Worm (Caenorhabditis elegans): ENCODE data around the gene glb-21.
"Not testable (repeated sequence)": the region's sequence is repeated elsewhere in the genome, so short reads cannot be mapped to it uniquely, and the experiment has no call there.

Gene glb-21

DNA sequence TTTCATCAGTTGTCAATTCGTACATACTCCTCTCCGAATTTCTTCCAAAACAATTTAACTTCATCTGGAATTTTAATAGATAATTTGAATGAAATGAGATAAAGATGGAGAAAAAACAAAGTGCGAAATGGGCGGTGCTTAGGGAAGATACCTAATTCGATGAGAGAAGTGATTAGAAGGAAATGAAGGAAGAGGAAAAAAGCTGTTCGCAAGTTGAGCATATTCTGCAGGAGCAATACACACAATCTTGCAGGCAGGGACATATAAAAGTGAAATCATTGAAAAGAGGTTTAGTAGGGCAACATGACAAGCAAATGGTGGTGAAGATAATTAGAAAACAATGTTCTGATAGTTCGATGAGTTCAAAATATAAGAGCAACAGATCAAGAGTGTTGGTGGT, at the start of gene glb-21:
Gene glb-21, minus strand, starts transcription at position 66 of the 400 bp plus-strand sequence.
- TF ChIP-seq ceh-24 (tag; optimal IDR thresholded peaks at IDR 0.05), result no peak
- TF ChIP-seq F13H6.1 (tag; optimal IDR thresholded peaks at IDR 0.05), result no peak
- no peak for TF ChIP-seq ceh-48 (tag; optimal IDR thresholded peaks at IDR 0.05)
- TF ChIP-seq ceh-2 (tag; optimal IDR thresholded peaks at IDR 0.05), result no peak
- TF ChIP-seq eyg-1 (tag; optimal IDR thresholded peaks at IDR 0.05), result no peak
- no peak for TF ChIP-seq pat-9 (tag; optimal IDR thresholded peaks at IDR 0.05)
- no peak for TF ChIP-seq pqm-1 (tag; optimal IDR thresholded peaks at IDR 0.05)
- no peak for TF ChIP-seq lin-11 (tag; optimal IDR thresholded peaks at IDR 0.05)
- no peak for TF ChIP-seq che-1 (tag; optimal IDR thresholded peaks at IDR 0.05)
- no peak for TF ChIP-seq fkh-10 (GFP tag; optimal IDR thresholded peaks at IDR 0.05)
- no peak for TF ChIP-seq K02D7.2 (tag; optimal IDR thresholded peaks at IDR 0.05)

DNA sequence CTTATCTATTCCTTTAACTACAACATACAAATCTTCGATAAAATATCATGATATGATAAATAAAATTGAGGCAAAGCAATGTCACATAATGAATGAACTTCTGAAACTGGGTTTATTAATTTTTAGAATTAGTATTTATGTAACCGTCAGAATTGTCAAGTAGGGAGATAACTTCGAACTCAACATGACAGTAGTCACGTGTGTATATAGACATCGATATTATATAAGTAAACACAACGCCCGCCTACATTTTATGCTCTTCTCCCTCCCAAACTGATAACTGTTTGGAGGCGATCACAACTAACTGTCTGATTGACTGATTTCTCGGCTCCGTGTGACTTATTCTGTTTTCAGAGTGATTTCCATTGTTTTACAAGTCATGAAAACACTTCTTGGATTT, 49.8 kb upstream of the glb-21 start, which contains the start of gene ugt-54:
Gene ugt-54, plus strand, starts transcription at position 355 of the 400 bp plus-strand sequence.
- TF ChIP-seq elt-2 (tag; optimal IDR thresholded peaks at IDR 0.05) (peak; percentile 83), pros-1 (tag; optimal IDR thresholded peaks at IDR 0.05) (no peak)

- no peak for TF ChIP-seq nfya-1 (tag; optimal IDR thresholded peaks at IDR 0.05)
Measured at ce11 chrIV:10757616-10758193, 46.1 kb upstream of the glb-21 start, which contains the start of the genes T25B9.4 and T25B9.6. Gene T25B9.4 (minus strand): TSS chrIV:10757716. Gene T25B9.6 (plus strand): TSS chrIV:10758143.

DNA sequence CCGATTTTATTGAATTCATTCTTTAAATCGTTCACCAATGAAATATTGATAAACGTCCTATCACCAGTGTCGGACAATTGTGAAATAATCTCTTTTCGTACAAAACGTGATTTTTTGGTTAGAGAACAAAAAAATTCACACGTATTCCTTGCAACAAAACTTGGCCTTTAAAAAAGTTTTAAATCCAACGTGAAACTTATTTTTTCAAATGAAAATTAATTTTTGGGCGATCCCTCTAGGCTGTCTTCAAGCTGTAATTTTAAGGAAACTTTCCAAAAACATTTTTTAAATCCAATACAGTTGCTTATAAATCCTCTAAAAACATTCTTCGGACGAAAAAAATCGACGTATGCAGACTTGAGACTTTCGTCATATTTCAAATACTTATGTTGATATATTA, 43.1 kb upstream of the glb-21 start, which contains the start of gene T25B9.5:
Gene T25B9.5, minus strand, starts transcription at position 101 of the 400 bp plus-strand sequence.
- TF ChIP-seq mec-3 (tag; optimal IDR thresholded peaks at IDR 0.05; ENCODE audit: borderline replicate concordance), result no peak
- TF ChIP-seq ceh-22 (tag; optimal IDR thresholded peaks at IDR 0.05), result no peak
- TF ChIP-seq ztf-16 (tag; optimal IDR thresholded peaks at IDR 0.05), result no peak
- TF ChIP-seq nhr-11 (tag; optimal IDR thresholded peaks at IDR 0.05), result no peak
- no peak for TF ChIP-seq pqm-1 (tag; optimal IDR thresholded peaks at IDR 0.05)
- TF ChIP-seq C38D4.7 (GFP tag; optimal IDR thresholded peaks at IDR 0.05), result no peak
- no peak for TF ChIP-seq ama-1 (optimal IDR thresholded peaks at IDR 0.05)
- TF ChIP-seq ceh-45 (GFP tag; IDR thresholded peaks at IDR 0.05), result no peak

DNA sequence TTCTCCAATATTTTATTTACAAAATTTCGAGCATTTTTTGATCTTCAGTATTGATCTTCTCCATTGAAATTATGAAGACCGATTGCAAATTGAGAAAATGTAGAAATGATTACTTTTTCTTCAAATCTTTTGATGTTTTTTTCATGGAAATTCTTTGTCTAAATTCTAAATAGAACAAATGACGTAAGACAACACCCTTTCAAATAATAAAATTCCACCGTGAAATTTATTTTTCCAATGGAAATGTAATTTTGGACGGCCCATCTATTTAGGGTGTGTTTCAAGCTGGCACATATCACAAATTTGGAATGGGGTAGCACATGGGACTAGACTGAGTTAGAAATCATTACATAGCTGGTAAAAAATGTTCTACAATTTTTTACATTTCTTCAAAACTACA, 40.1 kb upstream of the glb-21 start, which contains the start of gene T25B9.2:
Gene T25B9.2, minus strand, starts transcription at position 101 of the 400 bp plus-strand sequence.
- TF ChIP-seq fkh-6 (tag; optimal IDR thresholded peaks at IDR 0.05); ama-1 (optimal IDR thresholded peaks at IDR 0.05); ceh-6 (GFP tag; optimal IDR thresholded peaks at IDR 0.05): not testable (repeated sequence)

DNA sequence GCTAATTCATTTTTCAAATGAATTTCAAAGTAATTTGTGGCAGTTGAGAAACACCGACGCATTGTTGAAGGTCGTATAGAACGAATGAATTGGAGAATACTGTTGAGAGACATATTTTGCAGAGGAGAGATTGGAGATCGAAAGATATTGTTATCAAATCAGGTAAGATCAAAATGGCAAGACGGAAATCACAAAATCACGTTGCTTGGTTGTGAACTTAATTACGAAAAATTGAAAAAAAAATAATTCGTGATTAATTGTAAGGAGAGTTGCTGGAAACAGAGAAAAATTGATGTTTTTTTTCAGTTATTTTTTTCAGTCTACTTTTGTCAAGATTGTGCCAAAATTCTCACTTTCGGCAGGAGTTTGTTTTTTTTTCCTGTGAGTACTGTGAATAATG, 38.4 kb upstream of the glb-21 start, which contains the start of gene T25B9.1:
Gene T25B9.1, minus strand, starts transcription at position 101 of the 400 bp plus-strand sequence.
- TF ChIP-seq madf-2 (tag; optimal IDR thresholded peaks at IDR 0.05), result no peak
- no peak for TF ChIP-seq sox-2 (GFP tag; IDR thresholded peaks at IDR 0.05)
- no peak for TF ChIP-seq tbx-7 (tag; optimal IDR thresholded peaks at IDR 0.05)
- no peak for TF ChIP-seq ref-2 (tag; optimal IDR thresholded peaks at IDR 0.05)
- no peak for TF ChIP-seq elt-4 (tag; optimal IDR thresholded peaks at IDR 0.05)
- no peak for TF ChIP-seq tbx-2 (tag; optimal IDR thresholded peaks at IDR 0.05)
- TF ChIP-seq fkh-10 (GFP tag; optimal IDR thresholded peaks at IDR 0.05), result no peak
- TF ChIP-seq nhr-11 (tag; optimal IDR thresholded peaks at IDR 0.05), result no peak
- TF ChIP-seq ceh-24 (tag; optimal IDR thresholded peaks at IDR 0.05), result no peak
- TF ChIP-seq hlh-30 (tag; optimal IDR thresholded peaks at IDR 0.05; ENCODE audit: insufficient read depth), result no peak
- no peak for TF ChIP-seq ceh-18 (tag; optimal IDR thresholded peaks at IDR 0.05)
- no peak for TF ChIP-seq lim-6 (tag; optimal IDR thresholded peaks at IDR 0.05)
- no peak for TF ChIP-seq che-1 (tag; optimal IDR thresholded peaks at IDR 0.05)
- no peak for TF ChIP-seq ceh-31 (tag; optimal IDR thresholded peaks at IDR 0.05)
- no peak for TF ChIP-seq hlh-8 (tag; optimal IDR thresholded peaks at IDR 0.05)

Measured in whole organism, late embryonic.